Fruit fly (Drosophila melanogaster) whole organism, prepupa: ENCODE data around the gene CG6739.
A peak's percentile ranks its signal among the peaks of the same experiment; 100 is the strongest.

Experiments used
- CG3032 ChIP-seq: fragments of 200-800 bp; optimal IDR thresholded peaks from 2 replicates; lab custom pipeline; 2019; ENCODE audit warnings: missing biosample characterization, mild to moderate bottlenecking, missing genetic modification characterization, moderate library complexity
- CG31627 ChIP-seq: fragments of 200-800 bp; sonication (Bioruptor generic); optimal IDR thresholded peaks from 3 replicates; lab custom pipeline; 2016; ENCODE audit warnings: missing biosample characterization, missing genetic modification characterization
- CG8119 ChIP-seq: fragments of 200-800 bp; sonication (Bioruptor generic); IDR thresholded peaks from 3 replicates; pipeline ENCODE4 v1.3.6; 2022; ENCODE audit warnings: missing biosample characterization, missing genetic modification characterization
- CG8319 ChIP-seq: fragments of 200-800 bp; sonication (Bioruptor generic); optimal IDR thresholded peaks from 3 replicates; lab custom pipeline; 2016; ENCODE audit warnings: missing biosample characterization, missing genetic modification characterization
- Eip78C ChIP-seq: fragments of 200-800 bp; sonication (Bioruptor generic); peaks from one replicate; lab custom pipeline; 2016; ENCODE audit warnings: missing biosample characterization, missing genetic modification characterization
- Ets21C ChIP-seq: fragments of 200-800 bp; sonication (Bioruptor generic); optimal IDR thresholded peaks from 3 replicates; lab custom pipeline; 2016; ENCODE audit warnings: missing biosample characterization, missing genetic modification characterization
- Ets96B ChIP-seq: fragments of 200-800 bp; optimal IDR thresholded peaks from 2 replicates; lab custom pipeline; 2019; ENCODE audit warnings: missing biosample characterization, mild to moderate bottlenecking, missing genetic modification characterization, moderate library complexity
- Sox102F ChIP-seq: fragments of 200-800 bp; sonication (Bioruptor generic); optimal IDR thresholded peaks from 2 replicates; lab custom pipeline; 2016; ENCODE audit warnings: missing biosample characterization, mild to moderate bottlenecking, missing genetic modification characterization
- Sox14 ChIP-seq: fragments of 200-800 bp; sonication (Bioruptor generic); optimal IDR thresholded peaks from 3 replicates; lab custom pipeline; 2016; ENCODE audit warnings: missing biosample characterization, missing genetic modification characterization
- fd59A ChIP-seq: fragments of 200-800 bp; sonication (Bioruptor generic); optimal IDR thresholded peaks from 2 replicates; lab custom pipeline; 2017; ENCODE audit warnings: missing biosample characterization, mild to moderate bottlenecking, missing genetic modification characterization, missing genetic modification reagents

dm6 chr2L:7576462-7577360, 31.5 kb upstream of the CG6739 start:
- TF ChIP-seq Ets21C (GFP tag; lab: Kevin White, UChicago): no peak
- TF ChIP-seq Eip78C: peak; percentile 100
- TF ChIP-seq Ets96B (tag; lab: Kevin White, UChicago): peak; percentile 97
- peak; percentile 83 for TF ChIP-seq Sox102F (GFP tag; lab: Kevin White, UChicago)
- peak; percentile 93 for TF ChIP-seq CG8319 (GFP tag; lab: Kevin White, UChicago)
- peak; percentile 93 for TF ChIP-seq Sox14 (GFP tag; lab: Kevin White, UChicago)
- peak; percentile 50; the same call in 1 of the 3 replicates for TF ChIP-seq CG8119 (GFP tag; lab: Robert Waterston, UW)
- no peak for TF ChIP-seq fd59A (GFP tag; lab: Kevin White, UChicago)
- peak; percentile 97 for TF ChIP-seq CG3032 (tag; lab: Kevin White, UChicago)
- TF ChIP-seq CG31627 (GFP tag; lab: Kevin White, UChicago): peak; percentile 93
